Worm (Caenorhabditis elegans) whole organism, L4 larva: ENCODE results near the gene nspe-1.
A peak's percentile ranks its signal among the peaks of the same experiment; 100 is the strongest.

Source experiments
- R02D3.7 ChIP-seq: fragments of 150-350 bp; sonication (generic microtip); optimal IDR thresholded peaks from 3 replicates; lab custom pipeline; 2014; ENCODE audit warnings: missing biosample characterization, missing genetic modification characterization
- Y105C5A.15 ChIP-seq: fragments of 200-800 bp; sonication (Bioruptor generic); IDR thresholded peaks from 2 replicates; pipeline ENCODE4 v1.3.6; 2022; ENCODE audit warnings: missing genetic modification characterization, missing compliant biosample characterization
- Y48G9A.11 ChIP-seq: fragments of 200-800 bp; sonication (Bioruptor generic); IDR thresholded peaks from 2 replicates; pipeline ENCODE4 v1.3.6; 2022; ENCODE audit warnings: missing genetic modification reagents, missing genetic modification characterization, missing compliant biosample characterization
- Y5F2A.4 ChIP-seq: fragments of 200-800 bp; sonication (Bioruptor generic); optimal IDR thresholded peaks from 2 replicates; lab custom pipeline; 2018; ENCODE audit warnings: mild to moderate bottlenecking, missing genetic modification characterization, missing compliant biosample characterization
- Y75B8A.6 ChIP-seq: fragments of 200-800 bp; sonication (Bioruptor generic); IDR thresholded peaks from 2 replicates; pipeline ENCODE4 v1.3.6; 2022; ENCODE audit warnings: missing genetic modification reagents, missing genetic modification characterization, missing compliant biosample characterization
- ZK546.5 ChIP-seq, 2 experiments: sonication (generic microtip); optimal IDR thresholded peaks; 2 replicates each; lab custom pipeline; 2017; ENCODE audit warnings: missing biosample characterization in 2 of 2, missing genetic modification characterization in 2 of 2
- aha-1 ChIP-seq: fragments of 150-350 bp; peaks from one replicate; lab custom pipeline; 2014; ENCODE audit warnings: missing biosample characterization, missing genetic modification characterization
- attf-4 ChIP-seq: sonication (generic microtip); optimal IDR thresholded peaks from 3 replicates; lab custom pipeline; 2017; ENCODE audit warnings: missing biosample characterization, missing genetic modification characterization
- ceh-20 ChIP-seq: fragments of 200-800 bp; sonication (Bioruptor generic); IDR thresholded peaks from 2 replicates; pipeline ENCODE4 v1.3.6; 2022; ENCODE audit warnings: missing genetic modification reagents, missing genetic modification characterization, missing compliant biosample characterization
- ceh-28 ChIP-seq: fragments of 150-350 bp; optimal IDR thresholded peaks from 2 replicates; lab custom pipeline; 2014; ENCODE audit warnings: missing biosample characterization, missing genetic modification reagents, missing genetic modification characterization
- ceh-62 ChIP-seq: sonication (generic microtip); optimal IDR thresholded peaks from 2 replicates; lab custom pipeline; 2017; ENCODE audit warnings: missing biosample characterization, missing genetic modification characterization
- cey-2 ChIP-seq: sonication (generic microtip); optimal IDR thresholded peaks from 3 replicates; lab custom pipeline; 2017; ENCODE audit warnings: missing genetic modification characterization, mild to moderate bottlenecking, missing compliant biosample characterization, antibody characterized with exemption, borderline replicate concordance; ENCODE audit not compliant: insufficient read depth
- ctbp-1 ChIP-seq: fragments of 200-800 bp; sonication (Bioruptor generic); IDR thresholded peaks from 2 replicates; pipeline ENCODE4 v1.3.6; 2022; ENCODE audit warnings: missing genetic modification reagents, missing genetic modification characterization, missing compliant biosample characterization
- daf-12 ChIP-seq: fragments of 150-350 bp; optimal IDR thresholded peaks from 2 replicates; lab custom pipeline; 2014; ENCODE audit warnings: missing biosample characterization, missing genetic modification reagents, missing genetic modification characterization
- daf-16 ChIP-seq, 3 experiments: sonication (generic microtip); optimal IDR thresholded peaks; 2 replicates each; lab custom pipeline; 2016 to 2017; ENCODE audit warnings: missing genetic modification characterization in 3 of 3, missing genetic modification reagents in 3 of 3, mild to moderate bottlenecking in 2 of 3, missing compliant biosample characterization in 2 of 3, missing biosample characterization in 1 of 3, moderate library complexity in 1 of 3
- daf-8 ChIP-seq: fragments of 200-800 bp; sonication (Bioruptor generic); IDR thresholded peaks from 2 replicates; pipeline ENCODE4 v1.3.6; 2022; ENCODE audit warnings: missing genetic modification characterization, missing compliant biosample characterization
- dmd-6 ChIP-seq: fragments of 200-800 bp; sonication (Bioruptor generic); IDR thresholded peaks from 2 replicates; pipeline ENCODE4 v1.3.6; 2022; ENCODE audit warnings: missing genetic modification reagents, missing genetic modification characterization, missing compliant biosample characterization
- egl-27 ChIP-seq: sonication (generic microtip); optimal IDR thresholded peaks from 3 replicates; lab custom pipeline; 2017; ENCODE audit warnings: missing biosample characterization, missing genetic modification reagents, missing genetic modification characterization
- fkh-10 ChIP-seq: fragments of 150-350 bp; optimal IDR thresholded peaks from 2 replicates; lab custom pipeline; 2014; ENCODE audit warnings: missing biosample characterization, missing genetic modification reagents, missing genetic modification characterization
- hlh-30 ChIP-seq: sonication (generic microtip); optimal IDR thresholded peaks from 2 replicates; lab custom pipeline; 2017; ENCODE audit warnings: antibody characterized with exemption, mild to moderate bottlenecking, missing genetic modification characterization, missing compliant biosample characterization; ENCODE audit not compliant: insufficient read depth
- jun-1 ChIP-seq: fragments of 150-350 bp; optimal IDR thresholded peaks from 2 replicates; lab custom pipeline; 2014; ENCODE audit warnings: missing biosample characterization, missing genetic modification reagents, missing genetic modification characterization
- lim-7 ChIP-seq: fragments of 200-800 bp; sonication (Bioruptor generic); IDR thresholded peaks from 2 replicates; pipeline ENCODE4 v1.3.6; 2022; ENCODE audit warnings: missing genetic modification characterization, missing compliant biosample characterization
- lin-13 ChIP-seq: fragments of 150-350 bp; optimal IDR thresholded peaks from 2 replicates; lab custom pipeline; 2014; ENCODE audit warnings: missing biosample characterization, missing genetic modification reagents, missing genetic modification characterization
- lin-15B ChIP-seq: fragments of 150-350 bp; sonication (generic microtip); optimal IDR thresholded peaks from 3 replicates; lab custom pipeline; 2014; ENCODE audit warnings: missing biosample characterization, missing genetic modification characterization
- lin-29 ChIP-seq: fragments of 200-800 bp; sonication (Bioruptor generic); IDR thresholded peaks from 2 replicates; pipeline ENCODE4 v1.3.6; 2022; ENCODE audit warnings: missing genetic modification reagents, missing genetic modification characterization, missing compliant biosample characterization
- lir-3 ChIP-seq: sonication (generic microtip); optimal IDR thresholded peaks from 2 replicates; lab custom pipeline; 2016; ENCODE audit warnings: mild to moderate bottlenecking, missing genetic modification characterization, missing compliant biosample characterization
- lsy-2 ChIP-seq, 2 experiments: fragments of 150-350 bp in 1 of 2; sonication (generic microtip) in 1 of 2; optimal IDR thresholded peaks; 2 replicates each; lab custom pipeline; 2014 to 2017; ENCODE audit warnings: missing biosample characterization in 2 of 2, missing genetic modification characterization in 2 of 2
- mdt-29 ChIP-seq: fragments of 200-800 bp; sonication (Bioruptor generic); IDR thresholded peaks from 2 replicates; pipeline ENCODE4 v1.3.6; 2022; ENCODE audit warnings: missing genetic modification reagents, missing genetic modification characterization, missing compliant biosample characterization
- mes-2 ChIP-seq: sonication (generic microtip); optimal IDR thresholded peaks from 2 replicates; lab custom pipeline; 2016; ENCODE audit warnings: missing genotype, mild to moderate bottlenecking, missing genetic modification characterization, missing compliant biosample characterization; ENCODE audit not compliant: poor library complexity, severe bottlenecking
- mxl-2 ChIP-seq: fragments of 200-800 bp; sonication (Bioruptor generic); conservative IDR thresholded peaks from 2 replicates; pipeline ENCODE4 v1.3.6; 2022; ENCODE audit warnings: missing genetic modification reagents, missing genetic modification characterization, missing compliant biosample characterization
- nhr-11 ChIP-seq: fragments of 150-350 bp; optimal IDR thresholded peaks from 2 replicates; lab custom pipeline; 2014; ENCODE audit warnings: missing biosample characterization, missing genetic modification characterization
- nhr-6 ChIP-seq: fragments of 150-350 bp; optimal IDR thresholded peaks from 2 replicates; lab custom pipeline; 2014; ENCODE audit warnings: missing biosample characterization, missing genetic modification characterization
- pha-4 ChIP-seq, 2 experiments: fragments of 150-350 bp in 1 of 2; fragments of 200-800 bp in 1 of 2; sonication (Bioruptor generic) in 1 of 2; IDR thresholded peaks in 1 of 2; optimal IDR thresholded peaks in 1 of 2; 2 replicates each; pipeline versions ENCODE4 v1.3.6 to Lab custom; 2014 to 2022; ENCODE audit warnings: missing genetic modification characterization in 2 of 2, missing genetic modification reagents in 2 of 2, missing biosample characterization in 1 of 2, missing compliant biosample characterization in 1 of 2
- rbr-2 ChIP-seq: sonication (generic microtip); optimal IDR thresholded peaks from 2 replicates; lab custom pipeline; 2016; ENCODE audit warnings: missing genotype, missing genetic modification characterization, missing compliant biosample characterization
- saeg-2 ChIP-seq: fragments of 200-800 bp; sonication (Bioruptor generic); IDR thresholded peaks from 2 replicates; pipeline ENCODE4 v1.3.6; 2022; ENCODE audit warnings: missing genetic modification reagents, missing genetic modification characterization, missing compliant biosample characterization
- set-16 ChIP-seq: fragments of 200-800 bp; sonication (Bioruptor generic); IDR thresholded peaks from 2 replicates; pipeline ENCODE4 v1.3.6; 2022; ENCODE audit warnings: missing genetic modification reagents, missing genetic modification characterization, missing compliant biosample characterization
- skn-1 ChIP-seq: fragments of 150-350 bp; optimal IDR thresholded peaks from 2 replicates; lab custom pipeline; 2014; ENCODE audit warnings: missing biosample characterization, missing genetic modification characterization
- snpc-1.2 ChIP-seq: fragments of 200-800 bp; sonication (Bioruptor generic); IDR thresholded peaks from 2 replicates; pipeline ENCODE4 v1.3.6; 2022; ENCODE audit warnings: missing genetic modification reagents, missing genetic modification characterization, missing compliant biosample characterization
- spr-1 ChIP-seq: sonication (generic microtip); optimal IDR thresholded peaks from 2 replicates; lab custom pipeline; 2016; ENCODE audit warnings: mild to moderate bottlenecking, missing genetic modification characterization, missing compliant biosample characterization
- spr-3 ChIP-seq: fragments of 200-800 bp; sonication (Bioruptor generic); optimal IDR thresholded peaks from 2 replicates; lab custom pipeline; 2018; ENCODE audit warnings: mild to moderate bottlenecking, missing genetic modification characterization, missing compliant biosample characterization
- tag-97 ChIP-seq: fragments of 200-800 bp; sonication (Bioruptor generic); IDR thresholded peaks from 2 replicates; pipeline ENCODE4 v1.3.6; 2022; ENCODE audit warnings: missing genetic modification characterization, missing compliant biosample characterization
- tra-1 ChIP-seq: fragments of 200-800 bp; sonication (Bioruptor generic); IDR thresholded peaks from 2 replicates; pipeline ENCODE4 v1.3.6; 2022; ENCODE audit warnings: missing genetic modification reagents, missing genetic modification characterization, missing compliant biosample characterization
- unc-130 ChIP-seq: sonication (generic microtip); optimal IDR thresholded peaks from 2 replicates; lab custom pipeline; 2016; ENCODE audit warnings: missing genetic modification reagents, missing genetic modification characterization, missing compliant biosample characterization
- zip-11 ChIP-seq: fragments of 200-800 bp; sonication (Bioruptor generic); IDR thresholded peaks from 2 replicates; pipeline ENCODE4 v1.3.6; 2022; ENCODE audit warnings: missing genetic modification characterization, missing compliant biosample characterization
- zip-2 ChIP-seq: fragments of 150-350 bp; optimal IDR thresholded peaks from 2 replicates; lab custom pipeline; 2014; ENCODE audit warnings: missing biosample characterization, missing genetic modification characterization
- ztf-7 ChIP-seq: fragments of 150-350 bp; optimal IDR thresholded peaks from 2 replicates; lab custom pipeline; 2014; ENCODE audit warnings: missing biosample characterization, missing genetic modification characterization

nspe-1 gene

DNA sequence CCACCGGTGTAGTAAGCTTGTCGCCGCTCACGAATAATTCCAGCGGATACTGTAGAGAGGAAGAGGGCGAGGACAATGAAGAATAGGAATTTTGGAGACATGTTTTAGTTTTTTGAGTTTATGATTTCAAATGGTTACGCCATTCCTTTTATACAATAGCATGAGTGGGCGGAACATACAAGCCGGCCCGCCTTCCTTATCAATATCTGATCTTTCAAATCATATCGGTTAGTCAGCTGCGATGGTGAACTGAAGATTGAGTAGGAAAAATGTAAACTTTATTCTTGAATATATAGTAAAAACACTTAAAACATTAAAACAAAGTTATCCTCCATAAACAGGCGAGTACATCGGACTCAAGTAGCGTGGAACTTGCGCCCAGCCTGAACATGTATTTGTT is at the start of gene nspe-1:
TSS of gene nspe-1 (minus strand) at position 101 of the 400 bp plus-strand sequence.
- TF ChIP-seq R02D3.7 (tag; lab: Kevin White, UChicago), result no peak
- TF ChIP-seq mdt-29 (GFP tag; lab: Robert Waterston, UW), result no peak
- no peak for TF ChIP-seq fkh-10 (GFP tag; lab: Kevin White, UChicago)
- TF ChIP-seq zip-2 (tag; lab: Kevin White, UChicago), result no peak
- TF ChIP-seq attf-4, result no peak
- no peak for TF ChIP-seq lir-3 (tag; lab: Kevin White, UChicago)
- no peak for TF ChIP-seq ceh-62
- no peak for TF ChIP-seq saeg-2
- TF ChIP-seq aha-1 (tag; lab: Kevin White, UChicago), result no peak
- no peak for TF ChIP-seq hlh-30
- TF ChIP-seq, all 104 proteins: peak for 0

DNA sequence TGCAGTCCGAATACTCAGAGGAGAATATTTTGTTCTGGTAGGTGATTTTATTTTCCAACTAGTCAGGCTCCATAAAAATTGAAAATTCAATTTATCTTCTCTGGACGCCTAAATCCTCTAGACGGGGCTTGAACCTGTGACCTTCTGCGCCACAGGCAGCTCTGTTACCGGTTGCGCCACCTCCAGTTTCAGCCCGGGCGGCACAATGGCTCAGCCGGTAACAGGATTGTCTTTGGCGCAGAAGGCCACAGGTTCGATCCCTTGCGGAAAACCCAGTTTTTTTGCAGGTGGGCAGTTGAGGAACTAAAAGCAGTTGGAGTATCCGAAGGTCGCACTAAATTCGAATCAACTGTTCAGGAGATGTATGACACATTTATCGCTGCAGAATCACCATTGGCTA is 49.2 kb upstream of the nspe-1 start:
- no peak for TF ChIP-seq rbr-2 (tag; lab: Kevin White, UChicago)
- TF ChIP-seq ceh-62, result no peak
- no peak for TF ChIP-seq egl-27 (tag; lab: Kevin White, UChicago)
- peak; percentile 48; the same call in 1 of the 2 replicates for TF ChIP-seq Y48G9A.11 (GFP tag; lab: Robert Waterston, UW)
- TF ChIP-seq skn-1, result no peak
- TF ChIP-seq aha-1 (tag; lab: Kevin White, UChicago), result peak; percentile 85
- no peak for TF ChIP-seq ZK546.5 (tag; optimal IDR thresholded peaks at IDR 0.05; lab: Kevin White, UChicago)
- TF ChIP-seq daf-12, result no peak
- no peak for TF ChIP-seq Y5F2A.4 (GFP tag; lab: Kevin White, UChicago)
- TF ChIP-seq lim-7 (GFP tag; lab: Robert Waterston, UW), result no peak
- TF ChIP-seq zip-11 (GFP tag; lab: Robert Waterston, UW), result no peak
- no peak for TF ChIP-seq ceh-28 (tag; lab: Kevin White, UChicago)
- TF ChIP-seq dmd-6 (GFP tag; lab: Robert Waterston, UW), result no peak
- TF ChIP-seq set-16, result peak; percentile 60
- TF ChIP-seq ceh-20 (GFP tag; lab: Robert Waterston, UW), result no peak
- TF ChIP-seq unc-130 (GFP tag; lab: Kevin White, UChicago), result no peak
- no peak for TF ChIP-seq cey-2 (tag; lab: Kevin White, UChicago)
- no peak for TF ChIP-seq nhr-6
- TF ChIP-seq mxl-2 (GFP tag; lab: Robert Waterston, UW), result no peak
- TF ChIP-seq lin-15B, result no peak
- no peak for TF ChIP-seq nhr-11 (tag; lab: Kevin White, UChicago)
- no peak for TF ChIP-seq Y75B8A.6
- TF ChIP-seq ztf-7 (tag; lab: Kevin White, UChicago), result no peak
- TF ChIP-seq Y105C5A.15, result 0 out of 2 replicates have a peak, but pooled peaks have one; percentile 11
- no peak for TF ChIP-seq lin-29 (GFP tag; lab: Robert Waterston, UW)

- TF ChIP-seq daf-16 (GFP tag; optimal IDR thresholded peaks at IDR 0.05; lab: Kevin White, UChicago), result no peak
- TF ChIP-seq daf-16 (tag; optimal IDR thresholded peaks at IDR 0.05; lab: Kevin White, UChicago), result no peak
- TF ChIP-seq spr-1 (tag; lab: Kevin White, UChicago), result no peak
Measured at ce11 chrII:12669342-12669741, 48.7 kb upstream of the nspe-1 start.

DNA sequence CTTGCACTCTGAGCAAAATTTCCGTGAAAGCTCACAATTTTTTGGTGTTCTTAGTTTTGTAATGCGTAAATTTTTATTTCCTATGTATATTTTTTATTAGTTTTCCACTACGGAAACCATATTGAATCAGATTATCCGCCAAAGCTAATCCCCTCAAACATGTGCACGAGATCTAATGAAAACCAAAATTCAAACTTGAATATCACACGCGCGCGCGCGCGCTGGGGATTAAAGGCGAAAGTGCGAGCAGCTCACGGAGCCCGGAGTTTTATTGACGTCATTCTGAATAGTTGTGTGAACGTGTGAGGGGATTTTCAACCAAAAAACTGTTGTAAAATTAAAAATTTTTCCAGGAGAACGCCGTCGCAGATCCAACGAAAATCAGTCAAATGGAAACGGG is 48.2 kb upstream of the nspe-1 start:
- peak; percentile 44; the same call in 1 of the 2 replicates for TF ChIP-seq set-16
- TF ChIP-seq spr-3, result no peak

DNA sequence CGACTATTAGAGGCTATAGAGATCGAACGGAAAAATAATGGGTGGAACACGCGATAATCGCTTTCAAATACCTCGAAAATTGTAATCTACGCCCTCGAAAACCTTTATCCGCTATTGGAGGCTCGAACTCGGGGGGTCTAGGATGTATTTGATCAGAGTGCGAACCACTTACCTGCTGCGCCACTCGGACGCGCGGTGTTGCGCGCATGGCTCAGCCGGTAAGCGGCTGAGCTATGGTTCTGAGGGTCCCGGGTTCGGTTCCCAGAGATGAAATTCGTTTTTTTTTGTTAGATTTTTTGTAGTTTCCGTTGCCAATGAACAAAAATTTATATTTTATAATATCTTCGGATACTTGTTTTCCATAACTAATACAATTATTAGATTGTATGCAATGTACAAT is 47.5 kb upstream of the nspe-1 start:
- no peak for TF ChIP-seq dmd-6 (GFP tag; lab: Robert Waterston, UW)
- TF ChIP-seq ceh-62, result no peak
- TF ChIP-seq snpc-1.2 (GFP tag; lab: Robert Waterston, UW), result no peak
- peak; percentile 13 for TF ChIP-seq lin-13
- TF ChIP-seq mes-2 (tag; lab: Kevin White, UChicago), result peak; percentile 14
- TF ChIP-seq jun-1, result no peak
- no peak for TF ChIP-seq tag-97 (GFP tag; lab: Robert Waterston, UW)
- no peak for TF ChIP-seq zip-11 (GFP tag; lab: Robert Waterston, UW)
- TF ChIP-seq ctbp-1 (GFP tag; lab: Robert Waterston, UW), result no peak
- no peak for TF ChIP-seq ztf-7 (tag; lab: Kevin White, UChicago)
- TF ChIP-seq tra-1 (GFP tag; lab: Robert Waterston, UW), result peak; percentile 6; the same call in 1 of the 2 replicates
- no peak for TF ChIP-seq pha-4 (GFP tag; IDR thresholded peaks at IDR 0.05; lab: Robert Waterston, UW)
- no peak for TF ChIP-seq pha-4 (tag; optimal IDR thresholded peaks at IDR 0.05; lab: Kevin White, UChicago)
- no peak for TF ChIP-seq lsy-2 (tag; optimal IDR thresholded peaks at IDR 0.05; lab: Kevin White, UChicago)
- TF ChIP-seq daf-8, result no peak
